Worm (Caenorhabditis elegans): ENCODE data around the gene mfsd-10.

ce11 chrX:17396456-17396855 lies 28.0 kb upstream of the mfsd-10 start, which contains the start of the genes vap-1 and F11C7.2:
- no peak for TF ChIP-seq nhr-237 (tag; optimal IDR thresholded peaks at IDR 0.05)
- TF ChIP-seq ceh-43 (GFP tag; optimal IDR thresholded peaks at IDR 0.05), result no peak
- no peak for TF ChIP-seq mls-2 (tag; optimal IDR thresholded peaks at IDR 0.05)
- TF ChIP-seq elt-3 (tag; optimal IDR thresholded peaks at IDR 0.05), result no peak
- TF ChIP-seq nhr-12 (tag; optimal IDR thresholded peaks at IDR 0.05), result no peak
- TF ChIP-seq lin-32 (GFP tag; optimal IDR thresholded peaks at IDR 0.05), result no peak
- TF ChIP-seq snpc-4 (tag; optimal IDR thresholded peaks at IDR 0.05), result no peak
- no peak for TF ChIP-seq ztf-11 (tag; optimal IDR thresholded peaks at IDR 0.05)

Measured in whole organism, mixed stage, embryonic.